Fruit fly (Drosophila melanogaster) whole organism, embryonic: ENCODE measurements around the gene CG3726.

Experiments
- Aef1 ChIP-seq: fragments of 200-800 bp; sonication (Bioruptor generic); IDR thresholded peaks from 3 replicates; pipeline ENCODE4 v1.3.6; 2022; ENCODE audit warnings: missing biosample characterization, missing genetic modification characterization
- B-H1 ChIP-seq: fragments of 200-800 bp; sonication (Bioruptor generic); IDR thresholded peaks from 3 replicates; pipeline ENCODE4 v1.3.6; 2022; ENCODE audit warnings: missing biosample characterization, missing genetic modification characterization
- CG10321 ChIP-seq: fragments of 200-800 bp; sonication (Bioruptor generic); IDR thresholded peaks from 2 replicates; pipeline ENCODE4 v1.3.6; 2022; ENCODE audit warnings: missing biosample characterization, missing genetic modification characterization
- CG12071 ChIP-seq: fragments of 200-800 bp; sonication (Bioruptor generic); optimal IDR thresholded peaks from 3 replicates; lab custom pipeline; 2018; ENCODE audit warnings: missing biosample characterization, mild to moderate bottlenecking, missing genetic modification characterization
- CG12659 ChIP-seq: fragments of 200-800 bp; sonication (Bioruptor generic); optimal IDR thresholded peaks from 3 replicates; lab custom pipeline; 2017; ENCODE audit warnings: mild to moderate bottlenecking, missing biosample characterization, missing genetic modification reagents, missing genetic modification characterization
- CG14050 ChIP-seq: fragments of 200-800 bp; sonication (Bioruptor generic); IDR thresholded peaks from 3 replicates; pipeline ENCODE4 v1.3.6; 2022; ENCODE audit warnings: missing biosample characterization, missing genetic modification characterization
- CG15514 ChIP-seq: fragments of 200-800 bp; sonication (Bioruptor generic); optimal IDR thresholded peaks from 3 replicates; lab custom pipeline; 2017; ENCODE audit warnings: missing biosample characterization, missing genetic modification characterization, mild to moderate bottlenecking, moderate library complexity, missing genetic modification reagents
- CG17359 ChIP-seq: fragments of 200-800 bp; sonication (Bioruptor generic); optimal IDR thresholded peaks from 3 replicates; lab custom pipeline; 2018; ENCODE audit warnings: missing biosample characterization, mild to moderate bottlenecking, missing genetic modification characterization, moderate library complexity
- CG17568 ChIP-seq: fragments of 200-800 bp; sonication (Bioruptor generic); optimal IDR thresholded peaks from 2 replicates; lab custom pipeline; 2018; ENCODE audit warnings: missing biosample characterization, mild to moderate bottlenecking, missing genetic modification characterization, moderate library complexity
- CG1832 ChIP-seq: fragments of 200-800 bp; sonication (Bioruptor generic); optimal IDR thresholded peaks from 2 replicates; lab custom pipeline; 2017; ENCODE audit warnings: missing biosample characterization, mild to moderate bottlenecking, missing genetic modification characterization, inconsistent platforms
- CG18599 ChIP-seq: fragments of 200-800 bp; sonication (Bioruptor generic); optimal IDR thresholded peaks from 3 replicates; lab custom pipeline; 2017; ENCODE audit warnings: missing biosample characterization, missing genetic modification characterization, mild to moderate bottlenecking, moderate library complexity, missing genetic modification reagents
- CG4282 ChIP-seq: fragments of 200-800 bp; sonication (Bioruptor generic); optimal IDR thresholded peaks from 2 replicates; lab custom pipeline; 2016; ENCODE audit warnings: missing biosample characterization, missing genetic modification characterization
- CG8388 ChIP-seq: fragments of 200-800 bp; sonication (Bioruptor generic); optimal IDR thresholded peaks from 2 replicates; lab custom pipeline; 2019; ENCODE audit warnings: missing biosample characterization, mild to moderate bottlenecking, missing genetic modification characterization, moderate library complexity
- D19A ChIP-seq: fragments of 200-800 bp; optimal IDR thresholded peaks from 3 replicates; lab custom pipeline; 2019; ENCODE audit warnings: missing biosample characterization, mild to moderate bottlenecking, missing genetic modification characterization, moderate library complexity
- Ets65A ChIP-seq: fragments of 200-800 bp; sonication (Bioruptor generic); peaks from one replicate; lab custom pipeline; 2016; ENCODE audit warnings: missing biosample characterization, missing genetic modification characterization
- HLH3B ChIP-seq: fragments of 200-800 bp; sonication (Bioruptor generic); IDR thresholded peaks from 2 replicates; pipeline ENCODE4 v1.3.6; 2022; ENCODE audit warnings: missing biosample characterization, missing genetic modification characterization
- HLH54F ChIP-seq: fragments of 200-800 bp; sonication (Bioruptor generic); optimal IDR thresholded peaks from 3 replicates; lab custom pipeline; 2016; ENCODE audit warnings: missing biosample characterization, missing genetic modification characterization
- HmgD ChIP-seq: fragments of 200-800 bp; sonication (Bioruptor generic); optimal IDR thresholded peaks from 3 replicates; lab custom pipeline; 2016; ENCODE audit warnings: missing biosample characterization, missing genetic modification characterization
- Hr78 ChIP-seq, 2 experiments: fragments of 200-800 bp in 1 of 2; fragments of >200 bp in 1 of 2; sonication (Bioruptor generic) in 1 of 2; optimal IDR thresholded peaks; 2 replicates each; lab custom pipeline; 2017 to 2019; ENCODE audit warnings: missing biosample characterization in 2 of 2, missing genetic modification characterization in 2 of 2, mild to moderate bottlenecking in 1 of 2, moderate library complexity in 1 of 2
- MESR4 ChIP-seq: fragments of 200-800 bp; sonication (Bioruptor generic); optimal IDR thresholded peaks from 2 replicates; lab custom pipeline; 2018; ENCODE audit warnings: missing biosample characterization, mild to moderate bottlenecking, missing genetic modification characterization, moderate library complexity
- Myb ChIP-seq: fragments of 200-800 bp; sonication (Bioruptor generic); optimal IDR thresholded peaks from 2 replicates; lab custom pipeline; 2016; ENCODE audit warnings: missing biosample characterization, missing genetic modification characterization
- NC2α ChIP-seq: fragments of 200-800 bp; sonication (Bioruptor generic); optimal IDR thresholded peaks from 2 replicates; lab custom pipeline; 2016; ENCODE audit warnings: missing biosample characterization, missing genetic modification characterization
- NC2β ChIP-seq: fragments of 200-800 bp; sonication (Bioruptor generic); optimal IDR thresholded peaks from 2 replicates; lab custom pipeline; 2016; ENCODE audit warnings: missing biosample characterization, missing genetic modification characterization
- NfI ChIP-seq: fragments of 200-800 bp; sonication (Bioruptor generic); optimal IDR thresholded peaks from 3 replicates; lab custom pipeline; 2018; ENCODE audit warnings: missing biosample characterization, mild to moderate bottlenecking, missing genetic modification characterization, moderate library complexity
- Side ChIP-seq: fragments of 200-800 bp; sonication (Bioruptor generic); optimal IDR thresholded peaks from 2 replicates; lab custom pipeline; 2016; ENCODE audit warnings: missing biosample characterization, missing genetic modification characterization
- Sox100B ChIP-seq: fragments of 200-800 bp; sonication (Bioruptor generic); optimal IDR thresholded peaks from 3 replicates; lab custom pipeline; 2018; ENCODE audit warnings: missing biosample characterization, mild to moderate bottlenecking, missing genetic modification characterization
- Trl ChIP-seq, 3 experiments: fragments of >200 bp in 2 of 3; fragments of 200-800 bp in 1 of 3; sonication (Bioruptor generic) in 1 of 3; optimal IDR thresholded peaks; 2 replicates in 1 of 3; 3 replicates in 2 of 3; lab custom pipeline; 2016 to 2017; ENCODE audit warnings: missing biosample characterization in 1 of 3, missing genetic modification characterization in 1 of 3
- Xbp1 ChIP-seq: fragments of 200-800 bp; sonication (Bioruptor generic); optimal IDR thresholded peaks from 3 replicates; lab custom pipeline; 2016; ENCODE audit warnings: missing biosample characterization, mild to moderate bottlenecking, missing genetic modification characterization
- ash1 ChIP-seq: fragments of 200-800 bp; sonication (Bioruptor generic); optimal IDR thresholded peaks from 2 replicates; lab custom pipeline; 2018; ENCODE audit warnings: missing biosample characterization, mild to moderate bottlenecking, missing genetic modification characterization
- bab2 ChIP-seq: fragments of 200-800 bp; sonication (Bioruptor generic); optimal IDR thresholded peaks from 2 replicates; lab custom pipeline; 2016; ENCODE audit warnings: missing biosample characterization, missing genetic modification characterization
- cad ChIP-seq: fragments of >200 bp; optimal IDR thresholded peaks from 2 replicates; lab custom pipeline; 2017; ENCODE audit warnings: missing biosample characterization, missing genetic modification characterization
- da ChIP-seq: fragments of 200-800 bp; sonication (Bioruptor generic); optimal IDR thresholded peaks from 2 replicates; lab custom pipeline; 2016; ENCODE audit warnings: missing biosample characterization, missing genetic modification characterization
- dati ChIP-seq: fragments of 200-800 bp; sonication (Bioruptor generic); IDR thresholded peaks from 2 replicates; pipeline ENCODE4 v1.3.6; 2022; ENCODE audit warnings: missing biosample characterization, missing genetic modification characterization
- esg ChIP-seq: fragments of 200-800 bp; sonication (Bioruptor generic); conservative IDR thresholded peaks from 2 replicates; pipeline ENCODE4 v1.3.6; 2022; ENCODE audit warnings: missing biosample characterization, missing genetic modification characterization
- eve ChIP-seq, 2 experiments: fragments of >200 bp; optimal IDR thresholded peaks; 2 replicates each; lab custom pipeline; 2017; ENCODE audit warnings: missing biosample characterization in 2 of 2, missing genetic modification characterization in 2 of 2
- fd3F ChIP-seq: fragments of 200-800 bp; sonication (Bioruptor generic); optimal IDR thresholded peaks from 2 replicates; lab custom pipeline; 2018; ENCODE audit warnings: missing biosample characterization, mild to moderate bottlenecking, missing genetic modification characterization, moderate library complexity
- grau ChIP-seq: fragments of 200-800 bp; optimal IDR thresholded peaks from 3 replicates; lab custom pipeline; 2019; ENCODE audit warnings: missing biosample characterization, mild to moderate bottlenecking, missing genetic modification characterization, moderate library complexity
- hbn ChIP-seq: fragments of 200-800 bp; sonication (Bioruptor generic); IDR thresholded peaks from 2 replicates; pipeline ENCODE4 v1.3.6; 2022; ENCODE audit warnings: missing biosample characterization, missing genetic modification characterization; ENCODE audit not compliant: partially characterized antibody
- hkb ChIP-seq, 2 experiments: fragments of 200-800 bp in 1 of 2; fragments of >200 bp in 1 of 2; sonication (Bioruptor generic) in 1 of 2; IDR thresholded peaks in 1 of 2; optimal IDR thresholded peaks in 1 of 2; 2 replicates each; pipeline versions ENCODE4 v1.3.6 to Lab custom; 2017 to 2022; ENCODE audit warnings: missing biosample characterization in 1 of 2, missing genetic modification characterization in 1 of 2
- lilli ChIP-seq: fragments of 200-800 bp; sonication (Bioruptor generic); optimal IDR thresholded peaks from 3 replicates; lab custom pipeline; 2016; ENCODE audit warnings: missing biosample characterization, missing genetic modification characterization
- lmd ChIP-seq: fragments of 200-800 bp; sonication (Bioruptor generic); IDR thresholded peaks from 2 replicates; pipeline ENCODE4 v1.3.6; 2022; ENCODE audit warnings: missing biosample characterization, missing genetic modification characterization
- lov ChIP-seq, 2 experiments: fragments of 200-800 bp in 1 of 2; fragments of >200 bp in 1 of 2; sonication (Bioruptor generic) in 1 of 2; IDR thresholded peaks in 1 of 2; optimal IDR thresholded peaks in 1 of 2; 2 replicates in 1 of 2; 3 replicates in 1 of 2; pipeline versions ENCODE4 v1.3.6 to Lab custom; 2017 to 2022; ENCODE audit warnings: missing biosample characterization in 1 of 2, missing genetic modification characterization in 1 of 2
- odd ChIP-seq: fragments of 200-800 bp; sonication (Bioruptor generic); optimal IDR thresholded peaks from 2 replicates; lab custom pipeline; 2017; ENCODE audit warnings: missing biosample characterization, mild to moderate bottlenecking, missing genetic modification characterization
- pnt ChIP-seq: fragments of 200-800 bp; sonication (Bioruptor generic); optimal IDR thresholded peaks from 3 replicates; lab custom pipeline; 2016; ENCODE audit warnings: missing biosample characterization, missing genetic modification characterization
- run ChIP-seq: fragments of 200-800 bp; sonication (Bioruptor generic); optimal IDR thresholded peaks from 3 replicates; lab custom pipeline; 2018; ENCODE audit warnings: missing biosample characterization, mild to moderate bottlenecking, missing genetic modification characterization
- slbo ChIP-seq: fragments of 200-800 bp; sonication (Bioruptor generic); IDR thresholded peaks from 2 replicates; pipeline ENCODE4 v1.3.6; 2022; ENCODE audit warnings: missing biosample characterization, missing genetic modification characterization
- stc ChIP-seq: fragments of 200-800 bp; sonication (Bioruptor generic); IDR thresholded peaks from 2 replicates; pipeline ENCODE4 v1.3.6; 2022; ENCODE audit warnings: missing biosample characterization, missing genetic modification characterization
- vnd ChIP-seq: fragments of 200-800 bp; sonication (Bioruptor generic); IDR thresholded peaks from 3 replicates; pipeline ENCODE4 v1.3.6; 2022; ENCODE audit warnings: missing biosample characterization, missing genetic modification characterization; ENCODE audit not compliant: partially characterized antibody
- z ChIP-seq: fragments of 200-800 bp; sonication (Bioruptor generic); IDR thresholded peaks from 3 replicates; pipeline ENCODE4 v1.3.6; 2022; ENCODE audit warnings: missing biosample characterization, missing genetic modification characterization

Gene CG3726

dm6 chrX:5907916-5908315, 9.0 kb upstream of the CG3726 start, which contains the start of gene CG12236 (continued):
- TF ChIP-seq Side (GFP tag; lab: Kevin White, UChicago) (peak; percentile 29), CG15514 (peak; percentile 89), CG18599 (peak; percentile 13), lmd (peak; percentile 54; the same call in 1 of the 2 replicates), hkb (optimal IDR thresholded peaks at IDR 0.05; lab: Kevin White, UChicago) (peak; percentile 39), hkb (GFP tag; IDR thresholded peaks at IDR 0.05; lab: Robert Waterston, UW) (peak; percentile 53), CG1832 (GFP tag; lab: Kevin White, UChicago) (no peak), z (GFP tag; lab: Robert Waterston, UW) (no peak), odd (GFP tag; lab: Kevin White, UChicago) (no peak), CG12071 (GFP tag; lab: Kevin White, UChicago) (no peak), fd3F (GFP tag; lab: Kevin White, UChicago) (peak; percentile 2), CG8388 (GFP tag; lab: Kevin White, UChicago) (no peak), CG12659 (GFP tag; lab: Kevin White, UChicago) (peak; percentile 85), Sox100B (GFP tag; lab: Kevin White, UChicago) (no peak), bab2 (GFP tag; lab: Kevin White, UChicago) (peak; percentile 0), slbo (peak; percentile 64; the same call in 1 of the 2 replicates), Myb (GFP tag; lab: Kevin White, UChicago) (peak; percentile 90), Hr78 (GFP tag; optimal IDR thresholded peaks at IDR 0.05; lab: Kevin White, UChicago) (no peak), vnd (no peak), grau (tag; lab: Kevin White, UChicago) (peak; percentile 51), MESR4 (GFP tag; lab: Kevin White, UChicago) (peak; percentile 90), dati (no peak), eve (GFP tag; optimal IDR thresholded peaks at IDR 0.05; lab: Kevin White, UChicago) (no peak), B-H1 (GFP tag; lab: Robert Waterston, UW) (no peak), Aef1 (0 out of 3 replicates have a peak, but pooled peaks have one; percentile 32), Xbp1 (GFP tag; lab: Kevin White, UChicago) (peak; percentile 58), CG17359 (tag; lab: Kevin White, UChicago) (peak; percentile 32), cad (GFP tag; lab: Kevin White, UChicago) (no peak), NfI (peak; percentile 65), NC2α (GFP tag; lab: Kevin White, UChicago) (no peak), run (tag; lab: Kevin White, UChicago) (no peak), CG10321 (GFP tag; lab: Robert Waterston, UW) (peak; percentile 45; the same call in 1 of the 2 replicates), Trl (optimal IDR thresholded peaks at IDR 0.05; lab: Kevin White, UChicago) (no peak), Trl (GFP tag; optimal IDR thresholded peaks at IDR 0.05; lab: Kevin White, UChicago) (peak; percentile 49), HLH3B (GFP tag; lab: Robert Waterston, UW) (peak; percentile 15; the same call in 1 of the 2 replicates), lov (optimal IDR thresholded peaks at IDR 0.05; lab: Kevin White, UChicago) (no peak), lov (GFP tag; IDR thresholded peaks at IDR 0.05; lab: Robert Waterston, UW) (peak; percentile 63; the same call in 1 of the 3 replicates), CG4282 (GFP tag; lab: Kevin White, UChicago) (peak; percentile 51), HmgD (GFP tag; lab: Kevin White, UChicago) (peak; percentile 63), Ets65A (peak; percentile 95), hbn (GFP tag; lab: Robert Waterston, UW) (0 out of 2 replicates have a peak, but pooled peaks have one; percentile 14), lilli (GFP tag; lab: Kevin White, UChicago) (peak; percentile 49), pnt (GFP tag; lab: Kevin White, UChicago) (no peak), CG17568 (GFP tag; lab: Kevin White, UChicago) (no peak), CG14050 (no peak), esg (GFP tag; lab: Robert Waterston, UW) (no peak), da (GFP tag; lab: Kevin White, UChicago) (peak; percentile 58), ash1 (GFP tag; lab: Kevin White, UChicago) (peak; percentile 63), NC2β (GFP tag; lab: Kevin White, UChicago) (peak; percentile 17), HLH54F (peak; percentile 24), stc (GFP tag; lab: Robert Waterston, UW) (0 out of 2 replicates have a peak, but pooled peaks have one; percentile 14), D19A (tag; lab: Kevin White, UChicago) (peak; percentile 35)
